Fruit fly (Drosophila melanogaster): Measurements from ENCODE around the gene Or65c.

The Or65c gene

dm6 chr3L:6338306-6338705, 10.9 kb downstream of the Or65c start:
- TF ChIP-seq noc (tag; optimal IDR thresholded peaks at IDR 0.05) = no peak

- no peak for TF ChIP-seq noc (tag; optimal IDR thresholded peaks at IDR 0.05)
Measured at dm6 chr3L:6342253-6342652, 14.8 kb downstream of the Or65c start.

dm6 chr3L:6344243-6344642, 16.8 kb downstream of the Or65c start:
- TF ChIP-seq noc (tag; optimal IDR thresholded peaks at IDR 0.05) = no peak

- TF ChIP-seq noc (tag; optimal IDR thresholded peaks at IDR 0.05) = no peak
Measured at dm6 chr3L:6348433-6348832, 21.0 kb downstream of the Or65c start.

- no peak for TF ChIP-seq noc (tag; optimal IDR thresholded peaks at IDR 0.05)
Measured at dm6 chr3L:6349976-6350375, 22.6 kb downstream of the Or65c start, which contains the start of gene Sfp65A. TSS of gene Sfp65A (plus strand) at chr3L:6350276.

- TF ChIP-seq noc (tag; optimal IDR thresholded peaks at IDR 0.05) = no peak
Measured at dm6 chr3L:6352232-6352631, 24.8 kb downstream of the Or65c start, which contains the start of gene CG13300. TSS of gene CG13300 (minus strand) at chr3L:6352390.

dm6 chr3L:6355032-6355431, 27.6 kb downstream of the Or65c start:
- no peak for TF ChIP-seq noc (tag; optimal IDR thresholded peaks at IDR 0.05)

- no peak for TF ChIP-seq noc (tag; optimal IDR thresholded peaks at IDR 0.05)
Measured at dm6 chr3L:6357152-6357551, 29.7 kb downstream of the Or65c start.

- TF ChIP-seq noc (tag; optimal IDR thresholded peaks at IDR 0.05) = no peak
Measured at dm6 chr3L:6358501-6358900, 31.1 kb downstream of the Or65c start.

- TF ChIP-seq noc (tag; optimal IDR thresholded peaks at IDR 0.05) = no peak
Measured at dm6 chr3L:6359205-6359604, 31.8 kb downstream of the Or65c start.

dm6 chr3L:6363626-6364025, 36.2 kb downstream of the Or65c start:
- TF ChIP-seq noc (tag; optimal IDR thresholded peaks at IDR 0.05) = no peak

- no peak for TF ChIP-seq noc (tag; optimal IDR thresholded peaks at IDR 0.05)
Measured at dm6 chr3L:6364217-6364616, 36.8 kb downstream of the Or65c start.

dm6 chr3L:6366629-6367028, 39.2 kb downstream of the Or65c start:
- TF ChIP-seq noc (tag; optimal IDR thresholded peaks at IDR 0.05) = no peak

- no peak for TF ChIP-seq noc (tag; optimal IDR thresholded peaks at IDR 0.05)
Measured at dm6 chr3L:6369638-6370195, 42.3 kb downstream of the Or65c start.

- TF ChIP-seq noc (tag; optimal IDR thresholded peaks at IDR 0.05) = no peak
Measured at dm6 chr3L:6371406-6371805, 44.0 kb downstream of the Or65c start.
